Worm (Caenorhabditis elegans) whole organism, midembryonic: ENCODE results near the gene mutd-1.

ENCODE experiments used
- cog-1 ChIP-seq: sonication (generic microtip); optimal IDR thresholded peaks from 2 replicates; lab custom pipeline; 2016; ENCODE audit warnings: missing genetic modification characterization, missing compliant biosample characterization
- flt-1 ChIP-seq: fragments of 200-800 bp; sonication (Bioruptor generic); IDR thresholded peaks from 2 replicates; pipeline ENCODE4 v1.3.6; 2022; ENCODE audit warnings: missing genetic modification characterization, missing compliant biosample characterization
- klf-2 ChIP-seq: fragments of 200-800 bp; sonication (Bioruptor generic); conservative IDR thresholded peaks from 2 replicates; pipeline ENCODE4 v1.3.6; 2022; ENCODE audit warnings: missing genetic modification reagents, missing genetic modification characterization, missing compliant biosample characterization
- ref-1 ChIP-seq: fragments of 200-800 bp; sonication (Bioruptor generic); conservative IDR thresholded peaks from 2 replicates; pipeline ENCODE4 v1.3.6; 2022; ENCODE audit warnings: missing genetic modification reagents, missing genetic modification characterization, missing compliant biosample characterization

- TF ChIP-seq ref-1 (no peak), flt-1 (GFP tag; lab: Robert Waterston, UW) (no peak), cog-1 (tag; lab: Kevin White, UChicago) (no peak), klf-2 (GFP tag; lab: Robert Waterston, UW) (no peak)
Observed at ce11 chrIV:7131780-7132179, 2.1 kb downstream of the mutd-1 start, which contains the start of gene grsp-3.
